Worm (Caenorhabditis elegans) whole organism, young adult: ENCODE data around the gene sti-1.

Experiments
- B0019.2 ChIP-seq: fragments of 200-800 bp; sonication (Bioruptor generic); conservative IDR thresholded peaks from 2 replicates; pipeline ENCODE4 v1.3.6; 2022; ENCODE audit warnings: missing genetic modification reagents, missing genetic modification characterization, missing compliant biosample characterization
- B0261.1 ChIP-seq: sonication (generic microtip); optimal IDR thresholded peaks from 2 replicates; lab custom pipeline; 2016; ENCODE audit warnings: mild to moderate bottlenecking, missing genetic modification characterization, moderate library complexity, missing compliant biosample characterization
- C17E4.6 ChIP-seq: fragments of 200-800 bp; sonication (Bioruptor generic); IDR thresholded peaks from 2 replicates; pipeline ENCODE4 v1.3.6; 2022; ENCODE audit warnings: missing genetic modification reagents, missing genetic modification characterization, missing compliant biosample characterization
- F10E7.11 ChIP-seq: sonication (generic microtip); optimal IDR thresholded peaks from 2 replicates; lab custom pipeline; 2017; ENCODE audit warnings: mild to moderate bottlenecking, missing genetic modification characterization, moderate library complexity, missing compliant biosample characterization
- F22D6.2 ChIP-seq: sonication (generic microtip); optimal IDR thresholded peaks from 2 replicates; lab custom pipeline; 2016; ENCODE audit warnings: mild to moderate bottlenecking, missing genetic modification characterization, missing compliant biosample characterization
- F33H1.4 ChIP-seq: fragments of 200-800 bp; sonication (Bioruptor generic); IDR thresholded peaks from 2 replicates; pipeline ENCODE4 v1.3.6; 2022; ENCODE audit warnings: missing genetic modification reagents, missing genetic modification characterization, missing compliant biosample characterization
- F39B2.1 ChIP-seq: fragments of 200-800 bp; sonication (Bioruptor generic); IDR thresholded peaks from 2 replicates; pipeline ENCODE4 v1.3.6; 2022; ENCODE audit warnings: missing genetic modification reagents, missing genetic modification characterization, missing compliant biosample characterization
- K11D2.4 ChIP-seq: fragments of 200-800 bp; sonication (Bioruptor generic); IDR thresholded peaks from 2 replicates; pipeline ENCODE4 v1.3.6; 2022; ENCODE audit warnings: missing genetic modification reagents, missing genetic modification characterization, missing compliant biosample characterization
- Y53F4B.3 ChIP-seq: fragments of 200-800 bp; sonication (Bioruptor generic); IDR thresholded peaks from 2 replicates; pipeline ENCODE4 v1.3.6; 2022; ENCODE audit warnings: missing genetic modification reagents, missing genetic modification characterization, missing compliant biosample characterization
- Y53G8AR.9 ChIP-seq: fragments of 200-800 bp; sonication (Bioruptor generic); conservative IDR thresholded peaks from 2 replicates; pipeline ENCODE4 v1.3.6; 2022; ENCODE audit warnings: missing genetic modification reagents, missing genetic modification characterization, missing compliant biosample characterization
- Y79H2A.3 ChIP-seq: fragments of 200-800 bp; sonication (Bioruptor generic); conservative IDR thresholded peaks from 2 replicates; pipeline ENCODE4 v1.3.6; 2022; ENCODE audit warnings: missing genetic modification reagents, missing genetic modification characterization, missing compliant biosample characterization
- akir-1 ChIP-seq: fragments of 200-800 bp; sonication (Bioruptor generic); optimal IDR thresholded peaks from 2 replicates; lab custom pipeline; 2018; ENCODE audit warnings: mild to moderate bottlenecking, missing genetic modification characterization, moderate library complexity, missing compliant biosample characterization
- attf-3 ChIP-seq: fragments of 200-800 bp; sonication (Bioruptor generic); conservative IDR thresholded peaks from 2 replicates; pipeline ENCODE4 v1.3.6; 2022; ENCODE audit warnings: missing genetic modification reagents, missing genetic modification characterization, missing compliant biosample characterization
- attf-6 ChIP-seq: fragments of 200-800 bp; sonication (Bioruptor generic); IDR thresholded peaks from 2 replicates; pipeline ENCODE4 v1.3.6; 2022; ENCODE audit warnings: missing genetic modification reagents, missing genetic modification characterization, missing compliant biosample characterization
- bed-1 ChIP-seq: fragments of 200-800 bp; sonication (Bioruptor generic); IDR thresholded peaks from 2 replicates; pipeline ENCODE4 v1.3.6; 2022; ENCODE audit warnings: missing genetic modification reagents, missing genetic modification characterization, missing compliant biosample characterization
- ccch-3 ChIP-seq: fragments of 200-800 bp; sonication (Bioruptor generic); optimal IDR thresholded peaks from 2 replicates; lab custom pipeline; 2018; ENCODE audit warnings: mild to moderate bottlenecking, missing genetic modification characterization, missing compliant biosample characterization
- ceh-40 ChIP-seq: fragments of 200-800 bp; sonication (Bioruptor generic); IDR thresholded peaks from 2 replicates; pipeline ENCODE4 v1.3.6; 2022; ENCODE audit warnings: missing genetic modification characterization, missing compliant biosample characterization
- ceh-58 ChIP-seq: fragments of 200-800 bp; sonication (Bioruptor generic); IDR thresholded peaks from 2 replicates; pipeline ENCODE4 v1.3.6; 2022; ENCODE audit warnings: missing genetic modification characterization, missing compliant biosample characterization
- ceh-79 ChIP-seq: sonication (generic microtip); optimal IDR thresholded peaks from 2 replicates; lab custom pipeline; 2017; ENCODE audit warnings: mild to moderate bottlenecking, missing genetic modification characterization, missing compliant biosample characterization
- egrh-3 ChIP-seq: fragments of 200-800 bp; sonication (Bioruptor generic); IDR thresholded peaks from 2 replicates; pipeline ENCODE4 v1.3.6; 2022; ENCODE audit warnings: missing genetic modification reagents, missing genetic modification characterization, missing compliant biosample characterization
- ets-4 ChIP-seq: fragments of 200-800 bp; sonication (Bioruptor generic); optimal IDR thresholded peaks from 2 replicates; lab custom pipeline; 2018; ENCODE audit warnings: mild to moderate bottlenecking, missing genetic modification characterization, missing compliant biosample characterization
- fkh-3 ChIP-seq: sonication (generic microtip); optimal IDR thresholded peaks from 2 replicates; lab custom pipeline; 2016; ENCODE audit warnings: mild to moderate bottlenecking, missing genetic modification characterization, missing compliant biosample characterization
- him-1 ChIP-seq: sonication (generic microtip); optimal IDR thresholded peaks from 2 replicates; lab custom pipeline; 2016; ENCODE audit warnings: missing genotype, missing genetic modification reagents, missing genetic modification characterization, missing compliant biosample characterization
- hmg-1.2 ChIP-seq: fragments of 200-800 bp; sonication (Bioruptor generic); IDR thresholded peaks from 2 replicates; pipeline ENCODE4 v1.3.6; 2022; ENCODE audit warnings: missing genetic modification reagents, missing genetic modification characterization, missing compliant biosample characterization
- let-526 ChIP-seq: fragments of 200-800 bp; sonication (Bioruptor generic); IDR thresholded peaks from 2 replicates; pipeline ENCODE4 v1.3.6; 2022; ENCODE audit warnings: missing genetic modification reagents, missing genetic modification characterization, missing compliant biosample characterization
- let-607 ChIP-seq, 2 experiments: fragments of 200-800 bp in 1 of 2; sonication (Bioruptor generic) in 1 of 2; sonication (generic microtip) in 1 of 2; optimal IDR thresholded peaks; 2 replicates each; lab custom pipeline; 2016 to 2018; ENCODE audit warnings: mild to moderate bottlenecking in 2 of 2, missing compliant biosample characterization in 2 of 2, missing genetic modification characterization in 2 of 2, moderate library complexity in 2 of 2, missing genotype in 1 of 2
- lin-26 ChIP-seq: fragments of 200-800 bp; sonication (Bioruptor generic); IDR thresholded peaks from 2 replicates; pipeline ENCODE4 v1.3.6; 2022; ENCODE audit warnings: missing genetic modification reagents, missing genetic modification characterization, missing compliant biosample characterization
- lir-1 ChIP-seq: fragments of 200-800 bp; sonication (Bioruptor generic); conservative IDR thresholded peaks from 2 replicates; pipeline ENCODE4 v1.3.6; 2022; ENCODE audit warnings: missing genetic modification reagents, missing genetic modification characterization, missing compliant biosample characterization
- madf-6 ChIP-seq: fragments of 200-800 bp; sonication (Bioruptor generic); IDR thresholded peaks from 2 replicates; pipeline ENCODE4 v1.3.6; 2022; ENCODE audit warnings: missing genetic modification reagents, missing genetic modification characterization, missing compliant biosample characterization
- nfya-1 ChIP-seq: sonication (generic microtip); optimal IDR thresholded peaks from 2 replicates; lab custom pipeline; 2017; ENCODE audit warnings: antibody characterized with exemption, missing compliant biosample characterization, missing genetic modification characterization, borderline replicate concordance; ENCODE audit not compliant: insufficient read depth
- nhr-179 ChIP-seq: sonication (generic microtip); optimal IDR thresholded peaks from 2 replicates; lab custom pipeline; 2016; ENCODE audit warnings: mild to moderate bottlenecking, missing genetic modification characterization, missing compliant biosample characterization
- nhr-80 ChIP-seq: sonication (generic microtip); optimal IDR thresholded peaks from 2 replicates; lab custom pipeline; 2016; ENCODE audit warnings: missing genetic modification characterization, missing compliant biosample characterization
- nhr-90 ChIP-seq: sonication (generic microtip); optimal IDR thresholded peaks from 2 replicates; lab custom pipeline; 2016; ENCODE audit warnings: missing genotype, mild to moderate bottlenecking, missing genetic modification characterization, missing compliant biosample characterization
- pha-4 ChIP-seq: fragments of 150-350 bp; sonication (generic microtip); optimal IDR thresholded peaks from 2 replicates; lab custom pipeline; 2014; ENCODE audit warnings: missing biosample characterization, missing genetic modification reagents, missing genetic modification characterization
- rec-8 ChIP-seq, 2 experiments: sonication (generic microtip); optimal IDR thresholded peaks; 2 replicates each; lab custom pipeline; 2016; ENCODE audit warnings: mild to moderate bottlenecking in 2 of 2, missing genetic modification characterization in 2 of 2, missing genetic modification reagents in 2 of 2, missing genotype in 2 of 2, missing biosample characterization in 1 of 2, missing compliant biosample characterization in 1 of 2, moderate library complexity in 1 of 2
- repo-1 ChIP-seq: sonication (generic microtip); optimal IDR thresholded peaks from 2 replicates; lab custom pipeline; 2017; ENCODE audit warnings: mild to moderate bottlenecking, missing genetic modification characterization, missing compliant biosample characterization
- sea-2 ChIP-seq: fragments of 200-800 bp; sonication (Bioruptor generic); IDR thresholded peaks from 2 replicates; pipeline ENCODE4 v1.3.6; 2022; ENCODE audit warnings: missing genetic modification characterization, missing compliant biosample characterization
- snpc-1.1 ChIP-seq: sonication (generic microtip); optimal IDR thresholded peaks from 2 replicates; lab custom pipeline; 2017; ENCODE audit warnings: missing genetic modification characterization, mild to moderate bottlenecking, missing compliant biosample characterization, antibody characterized with exemption, moderate library complexity, missing genotype, missing genetic modification reagents; ENCODE audit not compliant: insufficient read depth
- snpc-3.4 ChIP-seq: sonication (generic microtip); optimal IDR thresholded peaks from 2 replicates; lab custom pipeline; 2017; ENCODE audit warnings: missing genetic modification characterization, mild to moderate bottlenecking, missing compliant biosample characterization, antibody characterized with exemption, moderate library complexity, missing genotype, missing genetic modification reagents
- somi-1 ChIP-seq: fragments of 200-800 bp; sonication (Bioruptor generic); optimal IDR thresholded peaks from 2 replicates; lab custom pipeline; 2018; ENCODE audit warnings: mild to moderate bottlenecking, missing genetic modification characterization, missing compliant biosample characterization
- sptf-2 ChIP-seq: fragments of 200-800 bp; sonication (Bioruptor generic); optimal IDR thresholded peaks from 2 replicates; lab custom pipeline; 2018; ENCODE audit warnings: mild to moderate bottlenecking, missing genetic modification characterization, missing compliant biosample characterization
- tbp1 ChIP-seq: fragments of 200-800 bp; sonication (Bioruptor generic); optimal IDR thresholded peaks from 2 replicates; lab custom pipeline; 2018; ENCODE audit warnings: mild to moderate bottlenecking, missing genetic modification characterization, missing compliant biosample characterization
- unc-130 ChIP-seq: sonication (generic microtip); optimal IDR thresholded peaks from 2 replicates; lab custom pipeline; 2016; ENCODE audit warnings: missing genetic modification reagents, missing genetic modification characterization, missing compliant biosample characterization
- xnd-1 ChIP-seq: sonication (generic microtip); optimal IDR thresholded peaks from 2 replicates; lab custom pipeline; 2016; ENCODE audit warnings: missing genotype, missing genetic modification reagents, missing genetic modification characterization, missing compliant biosample characterization
- zfh-2 ChIP-seq: fragments of 200-800 bp; sonication (Bioruptor generic); conservative IDR thresholded peaks from 2 replicates; pipeline ENCODE4 v1.3.6; 2022; ENCODE audit warnings: missing genetic modification reagents, missing genetic modification characterization, missing compliant biosample characterization
- zim-3 ChIP-seq: sonication (generic microtip); optimal IDR thresholded peaks from 2 replicates; lab custom pipeline; 2017; ENCODE audit warnings: mild to moderate bottlenecking, missing genetic modification characterization, moderate library complexity, missing compliant biosample characterization
- ztf-18 ChIP-seq: sonication (generic microtip); optimal IDR thresholded peaks from 2 replicates; lab custom pipeline; 2016; ENCODE audit warnings: missing genotype, mild to moderate bottlenecking, missing genetic modification characterization, missing compliant biosample characterization
- ztf-25 ChIP-seq: fragments of 200-800 bp; sonication (Bioruptor generic); IDR thresholded peaks from 2 replicates; pipeline ENCODE4 v1.3.6; 2022; ENCODE audit warnings: missing genetic modification reagents, missing genetic modification characterization, missing compliant biosample characterization
- ztf-28 ChIP-seq: fragments of 200-800 bp; sonication (Bioruptor generic); IDR thresholded peaks from 2 replicates; pipeline ENCODE4 v1.3.6; 2022; ENCODE audit warnings: missing genetic modification reagents, missing genetic modification characterization, missing compliant biosample characterization

Gene sti-1

DNA sequence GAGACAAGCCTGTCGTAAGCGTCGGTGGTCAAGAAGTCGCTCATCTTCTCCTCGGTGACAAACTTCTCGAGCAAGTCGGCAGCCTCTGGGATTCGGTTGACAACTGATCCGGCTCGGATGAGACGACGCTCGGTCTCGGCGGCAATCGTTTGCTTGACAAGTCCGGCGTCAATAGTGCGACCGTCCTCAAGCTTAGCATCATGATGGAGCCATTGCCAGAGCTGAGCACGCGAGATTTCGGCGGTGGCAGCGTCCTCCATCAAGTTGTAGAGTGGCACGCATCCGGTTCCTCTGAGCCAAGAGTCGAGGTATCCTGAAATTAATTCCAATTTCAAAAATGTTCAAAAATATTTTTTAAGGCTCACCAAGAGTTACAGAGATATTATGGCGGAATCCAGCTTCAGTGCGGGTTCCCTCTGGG, 48.8 kb upstream of the sti-1 start (continued):
- TF ChIP-seq sptf-2 (GFP tag; lab: Kevin White, UChicago) (no peak), K11D2.4 (GFP tag; lab: Robert Waterston, UW) (no peak), Y79H2A.3 (GFP tag; lab: Robert Waterston, UW) (no peak), ceh-79 (tag; lab: Kevin White, UChicago) (no peak), let-607 (tag; optimal IDR thresholded peaks at IDR 0.05; lab: Kevin White, UChicago) (no peak), Y53F4B.3 (GFP tag; lab: Robert Waterston, UW) (0 out of 2 replicates have a peak, but pooled peaks have one; percentile 6), F22D6.2 (no peak), bed-1 (GFP tag; lab: Robert Waterston, UW) (no peak), B0261.1 (no peak), ztf-18 (no peak), snpc-3.4 (peak; percentile 22), snpc-1.1 (tag; lab: Kevin White, UChicago) (no peak), rec-8 (tag; optimal IDR thresholded peaks at IDR 0.05; lab: Kevin White, UChicago) (no peak), sea-2 (GFP tag; lab: Robert Waterston, UW) (no peak), attf-3 (GFP tag; lab: Robert Waterston, UW) (no peak), C17E4.6 (GFP tag; lab: Robert Waterston, UW) (no peak), Y53G8AR.9 (GFP tag; lab: Robert Waterston, UW) (no peak; the same call in 1 of the 2 replicates), akir-1 (GFP tag; lab: Kevin White, UChicago) (no peak), ccch-3 (GFP tag; lab: Kevin White, UChicago) (peak; percentile 28), xnd-1 (tag; lab: Kevin White, UChicago) (no peak), ets-4 (GFP tag; lab: Kevin White, UChicago) (no peak), attf-6 (GFP tag; lab: Robert Waterston, UW) (no peak), F39B2.1 (GFP tag; lab: Robert Waterston, UW) (no peak), F33H1.4 (GFP tag; lab: Robert Waterston, UW) (no peak), madf-6 (GFP tag; lab: Robert Waterston, UW) (no peak), zfh-2 (peak; percentile 75), ceh-58 (GFP tag; lab: Robert Waterston, UW) (no peak), pha-4 (tag; lab: Kevin White, UChicago) (no peak), repo-1 (tag; lab: Kevin White, UChicago) (peak; percentile 61), nhr-179 (tag; lab: Kevin White, UChicago) (no peak), nfya-1 (no peak), nhr-80 (tag; lab: Kevin White, UChicago) (no peak), nhr-90 (tag; lab: Kevin White, UChicago) (peak; percentile 18), lin-26 (GFP tag; lab: Robert Waterston, UW) (peak; percentile 60), unc-130 (GFP tag; lab: Kevin White, UChicago) (no peak), ztf-25 (GFP tag; lab: Robert Waterston, UW) (no peak), F10E7.11 (no peak), let-526 (GFP tag; lab: Robert Waterston, UW) (no peak), lir-1 (GFP tag; lab: Robert Waterston, UW) (no peak), egrh-3 (peak; percentile 62; the same call in 1 of the 2 replicates), ztf-28 (GFP tag; lab: Robert Waterston, UW) (peak; percentile 48; the same call in 1 of the 2 replicates), him-1 (tag; lab: Kevin White, UChicago) (no peak), hmg-1.2 (no peak), tbp1 (no peak), zim-3 (tag; lab: Kevin White, UChicago) (peak; percentile 54), B0019.2 (GFP tag; lab: Robert Waterston, UW) (no peak), fkh-3 (tag; lab: Kevin White, UChicago) (no peak), somi-1 (GFP tag; lab: Kevin White, UChicago) (no peak), ceh-40 (no peak)
